Fruit fly (Drosophila melanogaster) whole organism, embryonic: ENCODE results near the gene snu.

ENCODE experiments used
- Abd-B ChIP-seq: fragments of 200-800 bp; sonication (Bioruptor generic); optimal IDR thresholded peaks from 2 replicates; lab custom pipeline; 2018; ENCODE audit warnings: missing biosample characterization, mild to moderate bottlenecking, missing genetic modification characterization, moderate library complexity
- Asciz ChIP-seq: fragments of 200-800 bp; sonication (Bioruptor generic); optimal IDR thresholded peaks from 2 replicates; lab custom pipeline; 2017; ENCODE audit warnings: missing biosample characterization, mild to moderate bottlenecking, missing genetic modification characterization, missing genetic modification reagents
- Awh ChIP-seq: fragments of 200-800 bp; sonication (Bioruptor generic); IDR thresholded peaks from 2 replicates; pipeline ENCODE4, ENCODE4 v1.3.6; 2022; ENCODE audit warnings: missing biosample characterization, missing genetic modification characterization
- CG10274 ChIP-seq: fragments of 200-800 bp; sonication (Bioruptor generic); optimal IDR thresholded peaks from 3 replicates; lab custom pipeline; 2017; ENCODE audit warnings: missing biosample characterization, mild to moderate bottlenecking, missing genetic modification characterization
- CG12659 ChIP-seq: fragments of 200-800 bp; sonication (Bioruptor generic); optimal IDR thresholded peaks from 3 replicates; lab custom pipeline; 2017; ENCODE audit warnings: mild to moderate bottlenecking, missing biosample characterization, missing genetic modification reagents, missing genetic modification characterization
- CG12942 ChIP-seq: fragments of 200-800 bp; sonication (Bioruptor generic); optimal IDR thresholded peaks from 3 replicates; lab custom pipeline; 2016; ENCODE audit warnings: missing biosample characterization, missing genetic modification characterization
- CG14014 ChIP-seq: fragments of 200-800 bp; sonication (Bioruptor generic); IDR thresholded peaks from 2 replicates; pipeline ENCODE4 v1.3.6; 2022; ENCODE audit warnings: missing biosample characterization, missing genetic modification characterization
- CG15601 ChIP-seq: fragments of 200-800 bp; sonication (Bioruptor generic); optimal IDR thresholded peaks from 3 replicates; lab custom pipeline; 2019; ENCODE audit warnings: missing biosample characterization, mild to moderate bottlenecking, missing genetic modification characterization, moderate library complexity
- CG17328 ChIP-seq: fragments of 200-800 bp; sonication (Bioruptor generic); IDR thresholded peaks from 2 replicates; pipeline ENCODE4 v1.3.6; 2022; ENCODE audit warnings: missing biosample characterization, missing genetic modification characterization
- CG2678 ChIP-seq: fragments of 200-800 bp; sonication (Bioruptor generic); optimal IDR thresholded peaks from 3 replicates; lab custom pipeline; 2019; ENCODE audit warnings: missing biosample characterization, mild to moderate bottlenecking, missing genetic modification characterization, moderate library complexity
- CG30020 ChIP-seq: fragments of 200-800 bp; optimal IDR thresholded peaks from 2 replicates; lab custom pipeline; 2019; ENCODE audit warnings: missing biosample characterization, mild to moderate bottlenecking, missing genetic modification characterization, moderate library complexity
- CG3726 ChIP-seq: fragments of 200-800 bp; sonication (Bioruptor generic); IDR thresholded peaks from 3 replicates; pipeline ENCODE4, ENCODE4 v1.3.6; 2022; ENCODE audit warnings: missing biosample characterization, missing genetic modification characterization
- CG4707 ChIP-seq: fragments of 200-800 bp; sonication (Bioruptor generic); optimal IDR thresholded peaks from 2 replicates; lab custom pipeline; 2018; ENCODE audit warnings: missing biosample characterization, mild to moderate bottlenecking, missing genetic modification characterization, moderate library complexity
- CG6854 ChIP-seq: fragments of 200-800 bp; sonication (Bioruptor generic); optimal IDR thresholded peaks from 3 replicates; lab custom pipeline; 2017; ENCODE audit warnings: missing biosample characterization, mild to moderate bottlenecking, missing genetic modification characterization
- CG7271 ChIP-seq: fragments of 200-800 bp; sonication (Bioruptor generic); optimal IDR thresholded peaks from 2 replicates; lab custom pipeline; 2018; ENCODE audit warnings: missing biosample characterization, mild to moderate bottlenecking, missing genetic modification characterization, moderate library complexity
- CG7556 ChIP-seq: fragments of 200-800 bp; sonication (Bioruptor generic); optimal IDR thresholded peaks from 2 replicates; lab custom pipeline; 2017; ENCODE audit warnings: missing biosample characterization, mild to moderate bottlenecking, missing genetic modification characterization
- CG8359 ChIP-seq: fragments of 200-800 bp; sonication (Bioruptor generic); optimal IDR thresholded peaks from 2 replicates; lab custom pipeline; 2017; ENCODE audit warnings: missing biosample characterization, mild to moderate bottlenecking, missing genetic modification characterization, borderline replicate concordance
- CoRest ChIP-seq: fragments of 200-800 bp; sonication (Bioruptor generic); optimal IDR thresholded peaks from 3 replicates; lab custom pipeline; 2018; ENCODE audit warnings: missing biosample characterization, mild to moderate bottlenecking, missing genetic modification characterization, moderate library complexity
- CrebB ChIP-seq: fragments of 200-800 bp; sonication (Bioruptor generic); optimal IDR thresholded peaks from 3 replicates; lab custom pipeline; 2018; ENCODE audit warnings: missing biosample characterization, mild to moderate bottlenecking, missing genetic modification characterization
- Deaf1 ChIP-seq: fragments of 200-800 bp; optimal IDR thresholded peaks from 3 replicates; lab custom pipeline; 2019; ENCODE audit warnings: missing biosample characterization, mild to moderate bottlenecking, missing genetic modification characterization, moderate library complexity
- Drgx ChIP-seq: fragments of 200-800 bp; sonication (Bioruptor generic); IDR thresholded peaks from 2 replicates; pipeline ENCODE4 v1.3.6; 2022; ENCODE audit warnings: missing biosample characterization, missing genetic modification characterization
- HLHmδ ChIP-seq: fragments of 200-800 bp; sonication (Bioruptor generic); optimal IDR thresholded peaks from 2 replicates; lab custom pipeline; 2018; ENCODE audit warnings: missing biosample characterization, mild to moderate bottlenecking, missing genetic modification characterization, moderate library complexity
- Hr51 ChIP-seq, 2 experiments: fragments of 200-800 bp; sonication (Bioruptor generic); optimal IDR thresholded peaks; 2 replicates in 1 of 2; 3 replicates in 1 of 2; lab custom pipeline; 2016 to 2018; ENCODE audit warnings: missing biosample characterization in 2 of 2, missing genetic modification characterization in 2 of 2, mild to moderate bottlenecking in 1 of 2, moderate library complexity in 1 of 2
- Jarid2 ChIP-seq: fragments of 200-800 bp; sonication (Bioruptor generic); optimal IDR thresholded peaks from 3 replicates; lab custom pipeline; 2017; ENCODE audit warnings: mild to moderate bottlenecking, missing biosample characterization, missing genetic modification reagents, missing genetic modification characterization
- Mad ChIP-seq: fragments of 200-800 bp; sonication (Bioruptor generic); optimal IDR thresholded peaks from 2 replicates; lab custom pipeline; 2016; ENCODE audit warnings: missing biosample characterization, missing genetic modification characterization
- Mrtf ChIP-seq: fragments of 200-800 bp; sonication (Bioruptor generic); IDR thresholded peaks from 3 replicates; pipeline ENCODE4 v1.3.6; 2022; ENCODE audit warnings: missing biosample characterization, missing genetic modification characterization
- Oli ChIP-seq: fragments of 200-800 bp; sonication (Bioruptor generic); optimal IDR thresholded peaks from 2 replicates; lab custom pipeline; 2018; ENCODE audit warnings: missing biosample characterization, mild to moderate bottlenecking, missing genetic modification characterization, moderate library complexity
- Rfx ChIP-seq: fragments of 200-800 bp; sonication (Bioruptor generic); IDR thresholded peaks from 2 replicates; pipeline ENCODE4 v1.3.6; 2022; ENCODE audit warnings: missing biosample characterization, missing genetic modification characterization
- Sox100B ChIP-seq: fragments of 200-800 bp; sonication (Bioruptor generic); optimal IDR thresholded peaks from 3 replicates; lab custom pipeline; 2018; ENCODE audit warnings: missing biosample characterization, mild to moderate bottlenecking, missing genetic modification characterization
- Ssrp ChIP-seq: fragments of 200-800 bp; sonication (Bioruptor generic); optimal IDR thresholded peaks from 2 replicates; lab custom pipeline; 2018; ENCODE audit warnings: missing biosample characterization, mild to moderate bottlenecking, missing genetic modification characterization, moderate library complexity
- aop ChIP-seq: fragments of 200-800 bp; sonication (Bioruptor generic); IDR thresholded peaks from 2 replicates; pipeline ENCODE4 v1.3.6; 2022; ENCODE audit warnings: missing biosample characterization, missing genetic modification characterization
- ash1 ChIP-seq: fragments of 200-800 bp; sonication (Bioruptor generic); optimal IDR thresholded peaks from 2 replicates; lab custom pipeline; 2018; ENCODE audit warnings: missing biosample characterization, mild to moderate bottlenecking, missing genetic modification characterization
- az2 ChIP-seq: fragments of 200-800 bp; sonication (Bioruptor generic); optimal IDR thresholded peaks from 3 replicates; lab custom pipeline; 2016; ENCODE audit warnings: missing biosample characterization, missing genetic modification characterization
- bigmax ChIP-seq: fragments of 200-800 bp; sonication (Bioruptor generic); optimal IDR thresholded peaks from 2 replicates; lab custom pipeline; 2018; ENCODE audit warnings: missing biosample characterization, mild to moderate bottlenecking, missing genetic modification characterization
- cato ChIP-seq: fragments of 200-800 bp; sonication (Bioruptor generic); optimal IDR thresholded peaks from 2 replicates; lab custom pipeline; 2016; ENCODE audit warnings: missing biosample characterization, missing genetic modification characterization, borderline replicate concordance
- danr ChIP-seq: fragments of 200-800 bp; sonication (Bioruptor generic); IDR thresholded peaks from 2 replicates; pipeline ENCODE4 v1.3.6; 2022; ENCODE audit warnings: missing biosample characterization, missing genetic modification characterization
- dysf ChIP-seq: fragments of 200-800 bp; sonication (Bioruptor generic); IDR thresholded peaks from 3 replicates; pipeline ENCODE4 v1.3.6; 2022; ENCODE audit warnings: missing biosample characterization, missing genetic modification characterization
- gce ChIP-seq: fragments of 200-800 bp; sonication (Bioruptor generic); IDR thresholded peaks from 3 replicates; pipeline ENCODE4 v1.3.6; 2022; ENCODE audit warnings: missing biosample characterization, missing genetic modification characterization
- gcm2 ChIP-seq: fragments of 200-800 bp; sonication (Bioruptor generic); optimal IDR thresholded peaks from 2 replicates; lab custom pipeline; 2016; ENCODE audit warnings: missing biosample characterization, missing genetic modification characterization
- insv ChIP-seq, 2 experiments: fragments of 200-800 bp; sonication (Bioruptor generic); optimal IDR thresholded peaks; 3 replicates each; lab custom pipeline; 2016 to 2018; ENCODE audit warnings: missing biosample characterization in 2 of 2, missing genetic modification characterization in 2 of 2
- kah ChIP-seq: fragments of 200-800 bp; sonication (Bioruptor generic); optimal IDR thresholded peaks from 2 replicates; lab custom pipeline; 2018; ENCODE audit warnings: missing biosample characterization, mild to moderate bottlenecking, missing genetic modification characterization
- nau ChIP-seq: fragments of 200-800 bp; sonication (Bioruptor generic); optimal IDR thresholded peaks from 3 replicates; lab custom pipeline; 2017; ENCODE audit warnings: missing biosample characterization, mild to moderate bottlenecking, missing genetic modification characterization, missing genetic modification reagents
- odd ChIP-seq: fragments of 200-800 bp; sonication (Bioruptor generic); optimal IDR thresholded peaks from 2 replicates; lab custom pipeline; 2017; ENCODE audit warnings: missing biosample characterization, mild to moderate bottlenecking, missing genetic modification characterization
- pho ChIP-seq: fragments of 200-800 bp; sonication (Bioruptor generic); optimal IDR thresholded peaks from 2 replicates; lab custom pipeline; 2016; ENCODE audit warnings: missing biosample characterization, missing genetic modification characterization
- pnt ChIP-seq: fragments of 200-800 bp; sonication (Bioruptor generic); optimal IDR thresholded peaks from 3 replicates; lab custom pipeline; 2016; ENCODE audit warnings: missing biosample characterization, missing genetic modification characterization
- repo ChIP-seq: fragments of 200-800 bp; sonication (Bioruptor generic); optimal IDR thresholded peaks from 2 replicates; lab custom pipeline; 2016; ENCODE audit warnings: missing biosample characterization, missing genetic modification characterization
- ro ChIP-seq: fragments of 200-800 bp; sonication (Bioruptor generic); IDR thresholded peaks from 2 replicates; pipeline ENCODE4 v1.3.6; 2022; ENCODE audit warnings: missing biosample characterization, missing genetic modification characterization
- usp ChIP-seq: fragments of >200 bp; optimal IDR thresholded peaks from 2 replicates; lab custom pipeline; 2017; ENCODE audit warnings: missing biosample characterization, missing genetic modification characterization
- yki ChIP-seq: fragments of >200 bp; optimal IDR thresholded peaks from 3 replicates; lab custom pipeline; 2018
- zf30C ChIP-seq: fragments of 200-800 bp; sonication (Bioruptor generic); optimal IDR thresholded peaks from 3 replicates; lab custom pipeline; 2018; ENCODE audit warnings: missing biosample characterization, mild to moderate bottlenecking, missing genetic modification characterization

The snu gene

DNA sequence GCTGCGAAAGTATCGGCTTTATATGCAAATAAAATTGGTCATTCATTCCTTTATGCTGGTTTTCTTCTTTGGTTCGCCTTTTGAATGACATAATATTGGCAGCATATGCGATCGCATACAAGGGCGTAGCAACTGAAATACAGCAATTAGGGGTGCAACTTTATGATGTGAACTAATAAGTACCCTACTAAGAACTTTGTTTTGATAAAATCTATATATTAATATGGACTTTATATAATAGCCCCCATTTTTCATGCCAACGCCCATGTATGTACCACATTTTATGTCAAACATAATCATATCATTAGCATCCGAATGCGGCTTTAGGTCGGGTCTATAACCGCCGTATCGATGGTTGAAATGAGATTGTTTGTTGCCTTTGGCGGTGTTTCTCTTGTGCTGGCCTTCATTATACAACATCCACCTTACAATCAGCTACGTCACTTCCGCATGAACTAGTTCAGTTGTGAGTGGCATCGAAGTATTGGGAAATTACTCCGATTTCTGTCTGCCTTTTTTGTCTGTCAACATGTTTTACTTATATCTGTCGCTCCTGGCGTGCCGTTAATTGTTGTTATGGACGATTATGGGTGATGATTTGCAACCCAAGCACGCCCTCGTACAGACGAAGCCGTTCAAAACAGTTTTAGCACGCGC is 2.2 kb downstream of the snu start (continued):
- TF ChIP-seq nau (GFP tag; lab: Kevin White, UChicago) (no peak), danr (peak; percentile 42; the same call in 1 of the 2 replicates), CG3726 (GFP tag; lab: Robert Waterston, UW) (no peak), dysf (peak; percentile 80), cato (GFP tag; lab: Kevin White, UChicago) (no peak), gce (GFP tag; lab: Robert Waterston, UW) (no peak; the same call in 2 of the 3 replicates), pho (GFP tag; lab: Kevin White, UChicago) (no peak), CG15601 (tag; lab: Kevin White, UChicago) (no peak), pnt (GFP tag; lab: Kevin White, UChicago) (no peak), CG2678 (tag; lab: Kevin White, UChicago) (peak; percentile 75), CG17328 (GFP tag; lab: Robert Waterston, UW) (no peak), ash1 (GFP tag; lab: Kevin White, UChicago) (no peak), Hr51 (GFP tag; optimal IDR thresholded peaks at IDR 0.05; lab: Kevin White, UChicago) (peak in 1 of 2 experiments; percentile 73), CG7271 (tag; lab: Kevin White, UChicago) (no peak), Mrtf (GFP tag; lab: Robert Waterston, UW) (peak; percentile 68; the same call in 1 of the 3 replicates), Deaf1 (tag; lab: Kevin White, UChicago) (peak; percentile 28), CG8359 (GFP tag; lab: Kevin White, UChicago) (no peak), CG4707 (GFP tag; lab: Kevin White, UChicago) (no peak), CG6854 (GFP tag; lab: Kevin White, UChicago) (peak; percentile 28), CG12659 (GFP tag; lab: Kevin White, UChicago) (peak; percentile 37), zf30C (GFP tag; lab: Kevin White, UChicago) (no peak), insv (GFP tag; optimal IDR thresholded peaks at IDR 0.05; lab: Kevin White, UChicago) (no peak), CG10274 (GFP tag; lab: Kevin White, UChicago) (no peak), az2 (GFP tag; lab: Kevin White, UChicago) (peak; percentile 20), Drgx (GFP tag; lab: Robert Waterston, UW) (no peak), Mad (GFP tag; lab: Kevin White, UChicago) (no peak), gcm2 (no peak), kah (GFP tag; lab: Kevin White, UChicago) (no peak), CoRest (tag; lab: Kevin White, UChicago) (peak; percentile 62), Rfx (GFP tag; lab: Robert Waterston, UW) (peak; percentile 90), ro (GFP tag; lab: Robert Waterston, UW) (no peak), Oli (peak; percentile 60), HLHmδ (GFP tag; lab: Kevin White, UChicago) (no peak), Abd-B (GFP tag; lab: Kevin White, UChicago) (peak; percentile 53), Jarid2 (GFP tag; lab: Kevin White, UChicago) (no peak), CG7556 (no peak), CrebB (tag; lab: Kevin White, UChicago) (no peak), Sox100B (GFP tag; lab: Kevin White, UChicago) (peak; percentile 6), usp (GFP tag; lab: Kevin White, UChicago) (no peak), aop (no peak), bigmax (GFP tag; lab: Kevin White, UChicago) (no peak), yki (lab: Kevin White, UChicago) (no peak), Ssrp (tag; lab: Kevin White, UChicago) (peak; percentile 13), CG14014 (GFP tag; lab: Robert Waterston, UW) (peak; percentile 74), repo (no peak), CG30020 (tag; lab: Kevin White, UChicago) (no peak), Awh (GFP tag; lab: Robert Waterston, UW) (peak; percentile 57), Asciz (GFP tag; lab: Kevin White, UChicago) (no peak), odd (GFP tag; lab: Kevin White, UChicago) (no peak), CG12942 (no peak)
